Worm (Caenorhabditis elegans) whole organism, mixed stage, embryonic: ENCODE measurements around the gene C39D10.11.

ENCODE experiments used
- M03D4.4 ChIP-seq: sonication (generic microtip); optimal IDR thresholded peaks from 2 replicates; lab custom pipeline; 2017; ENCODE audit warnings: mild to moderate bottlenecking, missing genetic modification characterization, missing compliant biosample characterization
- ceh-83 ChIP-seq: fragments of 200-800 bp; sonication (Bioruptor generic); optimal IDR thresholded peaks from 2 replicates; lab custom pipeline; 2018; ENCODE audit warnings: mild to moderate bottlenecking, missing genetic modification characterization, missing compliant biosample characterization
- ces-1 ChIP-seq: fragments of 150-350 bp; optimal IDR thresholded peaks from 2 replicates; lab custom pipeline; 2014; ENCODE audit warnings: missing biosample characterization, missing genetic modification reagents, missing genetic modification characterization
- elt-1 ChIP-seq: sonication (generic microtip); optimal IDR thresholded peaks from 2 replicates; lab custom pipeline; 2017; ENCODE audit warnings: missing genetic modification characterization, mild to moderate bottlenecking, missing compliant biosample characterization, antibody characterized with exemption, moderate library complexity, borderline replicate concordance; ENCODE audit not compliant: insufficient read depth
- lin-13 ChIP-seq: fragments of 150-350 bp; optimal IDR thresholded peaks from 2 replicates; lab custom pipeline; 2014; ENCODE audit warnings: missing biosample characterization, missing genetic modification characterization
- mep-1 ChIP-seq: fragments of 150-350 bp; optimal IDR thresholded peaks from 2 replicates; lab custom pipeline; 2017; ENCODE audit warnings: missing biosample characterization, missing genetic modification reagents, missing genetic modification characterization, inconsistent platforms
- nhr-12 ChIP-seq: fragments of 150-350 bp; optimal IDR thresholded peaks from 2 replicates; lab custom pipeline; 2014; ENCODE audit warnings: missing biosample characterization, missing genetic modification characterization
- nhr-28 ChIP-seq: fragments of 150-350 bp; optimal IDR thresholded peaks from 2 replicates; lab custom pipeline; 2014; ENCODE audit warnings: missing biosample characterization, missing genetic modification characterization
- nhr-76 ChIP-seq: sonication (generic microtip); optimal IDR thresholded peaks from 2 replicates; lab custom pipeline; 2017; ENCODE audit warnings: missing biosample characterization, missing genetic modification characterization
- pha-4 ChIP-seq: fragments of 150-350 bp; optimal IDR thresholded peaks from 2 replicates; lab custom pipeline; 2018; ENCODE audit warnings: missing biosample characterization, missing genetic modification reagents, missing genetic modification characterization
- sem-2 ChIP-seq: fragments of 200-800 bp; sonication (Bioruptor generic); optimal IDR thresholded peaks from 2 replicates; lab custom pipeline; 2018; ENCODE audit warnings: mild to moderate bottlenecking, missing genetic modification characterization, missing compliant biosample characterization
- snpc-4 ChIP-seq: fragments of 150-350 bp; optimal IDR thresholded peaks from 2 replicates; lab custom pipeline; 2014; ENCODE audit warnings: missing biosample characterization, missing genetic modification characterization

ce11 chrX:7875854-7876253, 27.2 kb upstream of the C39D10.11 start, which contains the start of gene cca-1:
- TF ChIP-seq sem-2 (no peak), lin-13 (no peak), nhr-76 (tag; lab: Kevin White, UChicago) (no peak), snpc-4 (tag; lab: Kevin White, UChicago) (no peak), elt-1 (no peak), M03D4.4 (tag; lab: Kevin White, UChicago) (no peak), nhr-28 (no peak), pha-4 (tag; lab: Kevin White, UChicago) (no peak), mep-1 (tag; lab: Kevin White, UChicago) (no peak), nhr-12 (tag; lab: Kevin White, UChicago) (no peak), ceh-83 (GFP tag; lab: Kevin White, UChicago) (no peak), ces-1 (no peak)
